Worm (Caenorhabditis elegans) whole organism, L1 larva: ENCODE measurements around the gene ZK666.11.

Experiments used
- C04F5.9 ChIP-seq: sonication (generic microtip); optimal IDR thresholded peaks from 2 replicates; lab custom pipeline; 2016; ENCODE audit warnings: missing genetic modification characterization, missing compliant biosample characterization
- C16A3.4 ChIP-seq: fragments of 150-350 bp; optimal IDR thresholded peaks from 2 replicates; lab custom pipeline; 2014; ENCODE audit warnings: missing biosample characterization, missing genetic modification characterization
- C34B4.2 ChIP-seq: sonication (generic microtip); optimal IDR thresholded peaks from 2 replicates; lab custom pipeline; 2017; ENCODE audit warnings: mild to moderate bottlenecking, missing genetic modification characterization, missing compliant biosample characterization
- Y116A8C.19 ChIP-seq: sonication (generic microtip); optimal IDR thresholded peaks from 2 replicates; lab custom pipeline; 2016; ENCODE audit warnings: missing compliant biosample characterization, missing genetic modification characterization, borderline replicate concordance
- aha-1 ChIP-seq: fragments of 150-350 bp; optimal IDR thresholded peaks from 2 replicates; lab custom pipeline; 2014; ENCODE audit warnings: missing biosample characterization, missing genetic modification characterization
- alr-1 ChIP-seq: fragments of 200-800 bp; sonication (Bioruptor generic); optimal IDR thresholded peaks from 2 replicates; lab custom pipeline; 2018; ENCODE audit warnings: borderline replicate concordance, mild to moderate bottlenecking, missing genetic modification characterization, missing compliant biosample characterization
- aly-2 ChIP-seq: fragments of 150-350 bp; optimal IDR thresholded peaks from 2 replicates; lab custom pipeline; 2014; ENCODE audit warnings: missing biosample characterization, missing genetic modification characterization
- ama-1 ChIP-seq: fragments of 150-350 bp; optimal IDR thresholded peaks from 2 replicates; lab custom pipeline; 2014
- blmp-1 ChIP-seq: fragments of 150-350 bp; optimal IDR thresholded peaks from 2 replicates; lab custom pipeline; 2014; ENCODE audit warnings: missing biosample characterization, missing genetic modification characterization
- ceh-63 ChIP-seq: fragments of 200-800 bp; sonication (Bioruptor generic); optimal IDR thresholded peaks from 2 replicates; lab custom pipeline; 2018; ENCODE audit warnings: mild to moderate bottlenecking, missing genetic modification characterization, missing compliant biosample characterization
- ceh-88 ChIP-seq: fragments of 200-800 bp; sonication (Bioruptor generic); IDR thresholded peaks from 2 replicates; pipeline ENCODE4 v1.3.6; 2022; ENCODE audit warnings: missing genetic modification characterization, missing compliant biosample characterization
- ceh-90 ChIP-seq: sonication (generic microtip); optimal IDR thresholded peaks from 2 replicates; lab custom pipeline; 2016; ENCODE audit warnings: missing genetic modification characterization, missing compliant biosample characterization
- ces-1 ChIP-seq: fragments of 150-350 bp; optimal IDR thresholded peaks from 2 replicates; lab custom pipeline; 2014; ENCODE audit warnings: missing biosample characterization, missing genetic modification reagents, missing genetic modification characterization
- dpl-1 ChIP-seq, 3 experiments: fragments of 150-350 bp in 2 of 3; sonication (generic microtip) in 1 of 3; optimal IDR thresholded peaks; 2 replicates each; lab custom pipeline; 2014 to 2017; ENCODE audit warnings: missing biosample characterization in 3 of 3, missing genetic modification characterization in 3 of 3, missing genetic modification reagents in 3 of 3
- efl-1 ChIP-seq, 4 experiments: fragments of 150-350 bp; optimal IDR thresholded peaks in 3 of 4; peaks in 1 of 4; 1 replicate in 1 of 4; 2 replicates in 3 of 4; lab custom pipeline; 2014; ENCODE audit warnings: missing biosample characterization in 2 of 4, missing genetic modification characterization in 2 of 4, missing genetic modification reagents in 2 of 4
- egl-13 ChIP-seq: sonication (generic microtip); optimal IDR thresholded peaks from 2 replicates; lab custom pipeline; 2016; ENCODE audit warnings: missing genotype, missing genetic modification reagents, missing genetic modification characterization, missing compliant biosample characterization
- egl-27 ChIP-seq, 2 experiments: fragments of 150-350 bp in 1 of 2; sonication (generic microtip); optimal IDR thresholded peaks; 3 replicates each; lab custom pipeline; 2017 to 2018; ENCODE audit warnings: missing biosample characterization in 2 of 2, missing genetic modification characterization in 2 of 2, missing genetic modification reagents in 2 of 2
- elt-2 ChIP-seq: sonication (generic microtip); optimal IDR thresholded peaks from 2 replicates; lab custom pipeline; 2016; ENCODE audit warnings: missing genetic modification characterization, mild to moderate bottlenecking, inconsistent platforms, missing compliant biosample characterization, missing genetic modification reagents
- ets-5 ChIP-seq: fragments of 200-800 bp; sonication (Bioruptor generic); IDR thresholded peaks from 2 replicates; pipeline ENCODE4 v1.3.6; 2022; ENCODE audit warnings: missing genetic modification characterization, missing compliant biosample characterization
- fkh-4 ChIP-seq: sonication (generic microtip); optimal IDR thresholded peaks from 2 replicates; lab custom pipeline; 2016; ENCODE audit warnings: missing compliant biosample characterization, missing genetic modification characterization, borderline replicate concordance
- fkh-8 ChIP-seq: sonication (generic microtip); optimal IDR thresholded peaks from 2 replicates; lab custom pipeline; 2016; ENCODE audit warnings: mild to moderate bottlenecking, missing genetic modification characterization, missing compliant biosample characterization
- fos-1 ChIP-seq: fragments of 150-350 bp; optimal IDR thresholded peaks from 2 replicates; lab custom pipeline; 2014; ENCODE audit warnings: missing biosample characterization, missing genetic modification characterization
- hpl-2 ChIP-seq: fragments of 150-350 bp; optimal IDR thresholded peaks from 2 replicates; lab custom pipeline; 2014; ENCODE audit warnings: missing biosample characterization, missing genetic modification reagents, missing genetic modification characterization
- lin-13 ChIP-seq: fragments of 150-350 bp; optimal IDR thresholded peaks from 2 replicates; lab custom pipeline; 2014; ENCODE audit warnings: missing biosample characterization, missing genetic modification reagents, missing genetic modification characterization
- lin-35 ChIP-seq, 2 experiments: fragments of 150-350 bp; optimal IDR thresholded peaks; 2 replicates each; lab custom pipeline; 2014; ENCODE audit warnings: missing biosample characterization in 2 of 2, missing genetic modification characterization in 2 of 2, missing genetic modification reagents in 2 of 2
- lin-39 ChIP-seq: fragments of 150-350 bp; optimal IDR thresholded peaks from 2 replicates; lab custom pipeline; 2014; ENCODE audit warnings: missing biosample characterization, missing genetic modification reagents, missing genetic modification characterization
- lsy-2 ChIP-seq, 2 experiments: fragments of 150-350 bp; optimal IDR thresholded peaks; 2 replicates each; lab custom pipeline; 2014; ENCODE audit warnings: missing biosample characterization in 2 of 2, missing genetic modification characterization in 2 of 2
- mab-9 ChIP-seq: fragments of 200-800 bp; sonication (Bioruptor generic); IDR thresholded peaks from 2 replicates; pipeline ENCODE4 v1.3.6; 2022; ENCODE audit warnings: missing genetic modification reagents, missing genetic modification characterization, missing compliant biosample characterization
- mef-2 ChIP-seq: fragments of 150-350 bp; optimal IDR thresholded peaks from 2 replicates; lab custom pipeline; 2014; ENCODE audit warnings: missing biosample characterization, missing genetic modification characterization
- mep-1 ChIP-seq: fragments of 150-350 bp; optimal IDR thresholded peaks from 2 replicates; lab custom pipeline; 2014; ENCODE audit warnings: missing biosample characterization, missing genetic modification characterization
- nhr-19 ChIP-seq: fragments of 200-800 bp; sonication (Bioruptor generic); conservative IDR thresholded peaks from 2 replicates; pipeline ENCODE4 v1.3.6; 2022; ENCODE audit warnings: missing genetic modification characterization, missing compliant biosample characterization
- nhr-28 ChIP-seq: fragments of 150-350 bp; optimal IDR thresholded peaks from 2 replicates; lab custom pipeline; 2014; ENCODE audit warnings: missing biosample characterization, missing genetic modification characterization
- nhr-47 ChIP-seq: sonication (generic microtip); optimal IDR thresholded peaks from 2 replicates; lab custom pipeline; 2016; ENCODE audit warnings: mild to moderate bottlenecking, missing genetic modification characterization, moderate library complexity, missing compliant biosample characterization
- nhr-71 ChIP-seq: sonication (generic microtip); optimal IDR thresholded peaks from 2 replicates; lab custom pipeline; 2016; ENCODE audit warnings: mild to moderate bottlenecking, missing genetic modification characterization, moderate library complexity, missing compliant biosample characterization
- nhr-84 ChIP-seq: sonication (generic microtip); optimal IDR thresholded peaks from 2 replicates; lab custom pipeline; 2017; ENCODE audit warnings: missing biosample characterization, missing genetic modification characterization
- nhr-85 ChIP-seq: sonication (generic microtip); peaks from one replicate; lab custom pipeline; 2016; ENCODE audit warnings: missing genetic modification characterization, inconsistent platforms, missing compliant biosample characterization
- nhr-90 ChIP-seq: sonication (generic microtip); optimal IDR thresholded peaks from 2 replicates; lab custom pipeline; 2016; ENCODE audit warnings: mild to moderate bottlenecking, missing genetic modification characterization, missing compliant biosample characterization; ENCODE audit not compliant: poor library complexity
- pag-3 ChIP-seq: sonication (generic microtip); optimal IDR thresholded peaks from 2 replicates; lab custom pipeline; 2017; ENCODE audit warnings: missing genetic modification characterization, mild to moderate bottlenecking, missing compliant biosample characterization, antibody characterized with exemption, borderline replicate concordance; ENCODE audit not compliant: insufficient read depth
- rnt-1 ChIP-seq: sonication (generic microtip); optimal IDR thresholded peaks from 2 replicates; lab custom pipeline; 2016; ENCODE audit warnings: mild to moderate bottlenecking, missing genetic modification characterization, moderate library complexity, missing compliant biosample characterization
- skn-1 ChIP-seq: fragments of 150-350 bp; optimal IDR thresholded peaks from 2 replicates; lab custom pipeline; 2014; ENCODE audit warnings: missing biosample characterization, missing genetic modification characterization
- snpc-4 ChIP-seq: fragments of 150-350 bp; optimal IDR thresholded peaks from 2 replicates; lab custom pipeline; 2014; ENCODE audit warnings: missing biosample characterization, missing genetic modification characterization
- snu-23 ChIP-seq: sonication (generic microtip); optimal IDR thresholded peaks from 2 replicates; lab custom pipeline; 2016; ENCODE audit warnings: missing genetic modification characterization, missing compliant biosample characterization
- swsn-7 ChIP-seq: sonication (generic microtip); optimal IDR thresholded peaks from 2 replicates; lab custom pipeline; 2016; ENCODE audit warnings: missing genetic modification characterization, missing compliant biosample characterization
- tbx-2 ChIP-seq: sonication (generic microtip); optimal IDR thresholded peaks from 2 replicates; lab custom pipeline; 2016; ENCODE audit warnings: missing genetic modification characterization, missing compliant biosample characterization
- unc-30 ChIP-seq: sonication (generic microtip); optimal IDR thresholded peaks from 2 replicates; lab custom pipeline; 2017; ENCODE audit warnings: missing biosample characterization, missing genetic modification characterization
- unc-86 ChIP-seq: sonication (generic microtip); optimal IDR thresholded peaks from 2 replicates; lab custom pipeline; 2016; ENCODE audit warnings: missing genetic modification characterization, missing compliant biosample characterization
- unc-98 ChIP-seq: fragments of 200-800 bp; sonication (Bioruptor generic); IDR thresholded peaks from 2 replicates; pipeline ENCODE4 v1.3.6; 2022; ENCODE audit warnings: missing genetic modification characterization, missing compliant biosample characterization
- vab-15 ChIP-seq: sonication (generic microtip); optimal IDR thresholded peaks from 2 replicates; lab custom pipeline; 2017; ENCODE audit warnings: missing genotype, mild to moderate bottlenecking, missing genetic modification characterization, missing compliant biosample characterization
- xbp-1 ChIP-seq: sonication (generic microtip); optimal IDR thresholded peaks from 2 replicates; lab custom pipeline; 2016; ENCODE audit warnings: missing genetic modification characterization, missing compliant biosample characterization

ZK666.11 gene

ce11 chrII:10449707-10450106 is 32.6 kb upstream of the ZK666.11 start, which contains the start of gene lin-56:
Gene lin-56 (plus strand): TSS chrII:10450007.
- TF ChIP-seq mab-9 (GFP tag; lab: Robert Waterston, UW) (no peak), lin-13 (no peak), fkh-8 (tag; lab: Kevin White, UChicago) (no peak), snpc-4 (no peak), C16A3.4 (tag; lab: Kevin White, UChicago) (no peak), egl-13 (tag; lab: Kevin White, UChicago) (no peak), hpl-2 (GFP tag; lab: Kevin White, UChicago) (no peak), nhr-90 (tag; lab: Kevin White, UChicago) (no peak), aly-2 (tag; lab: Kevin White, UChicago) (no peak), unc-30 (tag; lab: Kevin White, UChicago) (no peak), mep-1 (tag; lab: Kevin White, UChicago) (no peak), rnt-1 (tag; lab: Kevin White, UChicago) (no peak), nhr-84 (tag; lab: Kevin White, UChicago) (no peak), elt-2 (tag; lab: Kevin White, UChicago) (no peak), lin-39 (tag; lab: Kevin White, UChicago) (no peak), C34B4.2 (tag; lab: Kevin White, UChicago) (no peak), lin-35 (GFP tag; optimal IDR thresholded peaks at IDR 0.05; lab: Kevin White, UChicago) (no peak), ceh-63 (GFP tag; lab: Kevin White, UChicago) (no peak), mef-2 (tag; lab: Kevin White, UChicago) (no peak)

DNA sequence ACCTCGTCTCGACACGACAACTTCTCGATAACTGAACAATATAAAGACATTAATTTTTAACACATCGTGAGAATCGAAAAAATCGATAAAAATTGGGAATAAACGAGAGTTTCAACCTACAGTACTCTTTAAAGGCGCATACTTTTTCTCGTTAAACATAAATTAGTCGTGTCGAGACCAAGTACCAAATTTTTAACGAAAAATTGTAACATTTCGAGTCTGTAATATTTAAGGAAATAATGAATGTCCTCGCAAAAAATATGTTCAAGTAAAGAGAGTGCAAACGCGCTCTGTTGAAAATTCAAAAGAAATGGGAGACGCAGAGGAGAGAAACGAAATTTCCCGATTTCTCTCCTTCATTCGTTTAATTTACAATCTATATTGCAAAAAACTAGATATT is 32.0 kb upstream of the ZK666.11 start:
- TF ChIP-seq blmp-1 (peak; percentile 11), nhr-71 (tag; lab: Kevin White, UChicago) (peak; percentile 27), dpl-1 (GFP tag; optimal IDR thresholded peaks at IDR 0.05; lab: Kevin White, UChicago) (no peak), nhr-85 (peak; percentile 12), unc-98 (GFP tag; lab: Robert Waterston, UW) (no peak), efl-1 (optimal IDR thresholded peaks at IDR 0.05; lab: Kevin White, UChicago) (peak in 1 of 2 experiments; percentile 12), efl-1 (GFP tag; optimal IDR thresholded peaks at IDR 0.05 in 1 of 2; lab: Kevin White, UChicago) (peak in 1 of 2 experiments; percentile 18), lin-35 (GFP tag; optimal IDR thresholded peaks at IDR 0.05; lab: Kevin White, UChicago) (peak in 1 of 2 experiments; percentile 22), nhr-90 (tag; lab: Kevin White, UChicago) (peak; percentile 35), elt-2 (tag; lab: Kevin White, UChicago) (peak; percentile 37), fos-1 (tag; lab: Kevin White, UChicago) (no peak), swsn-7 (no peak), skn-1 (no peak), aha-1 (tag; lab: Kevin White, UChicago) (no peak), egl-13 (tag; lab: Kevin White, UChicago) (no peak), mep-1 (tag; lab: Kevin White, UChicago) (no peak), C34B4.2 (tag; lab: Kevin White, UChicago) (no peak), egl-27 (tag; optimal IDR thresholded peaks at IDR 0.05; lab: Kevin White, UChicago) (no peak), ceh-88 (no peak), mef-2 (tag; lab: Kevin White, UChicago) (no peak), ces-1 (no peak), lin-39 (tag; lab: Kevin White, UChicago) (no peak), alr-1 (no peak), vab-15 (tag; lab: Kevin White, UChicago) (no peak), fkh-4 (tag; lab: Kevin White, UChicago) (no peak), nhr-28 (no peak), ama-1 (peak; percentile 69), nhr-19 (no peak), snu-23 (GFP tag; lab: Kevin White, UChicago) (peak; percentile 30), nhr-84 (tag; lab: Kevin White, UChicago) (no peak), ceh-90 (tag; lab: Kevin White, UChicago) (no peak), tbx-2 (tag; lab: Kevin White, UChicago) (peak; percentile 11), lsy-2 (tag; optimal IDR thresholded peaks at IDR 0.05; lab: Kevin White, UChicago) (peak in 1 of 2 experiments; percentile 18), pag-3 (tag; lab: Kevin White, UChicago) (no peak), nhr-47 (peak; percentile 10), xbp-1 (tag; lab: Kevin White, UChicago) (no peak), C04F5.9 (no peak), Y116A8C.19 (tag; lab: Kevin White, UChicago) (no peak), unc-86 (tag; lab: Kevin White, UChicago) (no peak), ets-5 (GFP tag; lab: Robert Waterston, UW) (no peak)
